Worm (Caenorhabditis elegans) whole organism, early embryonic: ENCODE measurements around the gene eas-1.

Experiments
- B0310.2 ChIP-seq: sonication (generic microtip); optimal IDR thresholded peaks from 2 replicates; lab custom pipeline; 2016; ENCODE audit warnings: mild to moderate bottlenecking, missing genetic modification characterization, missing compliant biosample characterization
- F13C5.2 ChIP-seq: sonication (generic microtip); optimal IDR thresholded peaks from 2 replicates; lab custom pipeline; 2017; ENCODE audit warnings: mild to moderate bottlenecking, missing genetic modification characterization, inconsistent platforms, missing compliant biosample characterization
- aly-1 ChIP-seq: sonication (generic microtip); optimal IDR thresholded peaks from 2 replicates; lab custom pipeline; 2016; ENCODE audit warnings: missing genetic modification characterization, missing compliant biosample characterization
- ama-1 ChIP-seq: fragments of 150-350 bp; optimal IDR thresholded peaks from 2 replicates; lab custom pipeline; 2014
- ceh-13 ChIP-seq: fragments of 200-800 bp; sonication (Bioruptor generic); optimal IDR thresholded peaks from 2 replicates; lab custom pipeline; 2018; ENCODE audit warnings: mild to moderate bottlenecking, missing genetic modification characterization, missing compliant biosample characterization
- ceh-36 ChIP-seq: sonication (generic microtip); optimal IDR thresholded peaks from 2 replicates; lab custom pipeline; 2016; ENCODE audit warnings: missing genetic modification characterization, inconsistent platforms, missing compliant biosample characterization
- ets-7 ChIP-seq: sonication (generic microtip); optimal IDR thresholded peaks from 2 replicates; lab custom pipeline; 2016; ENCODE audit warnings: missing genotype, missing genetic modification characterization, missing compliant biosample characterization
- flt-1 ChIP-seq: fragments of 200-800 bp; sonication (Bioruptor generic); IDR thresholded peaks from 2 replicates; pipeline ENCODE4 v1.3.6; 2022; ENCODE audit warnings: missing genetic modification characterization, missing compliant biosample characterization
- hmbx-1 ChIP-seq: sonication (generic microtip); optimal IDR thresholded peaks from 2 replicates; lab custom pipeline; 2016; ENCODE audit warnings: mild to moderate bottlenecking, missing genetic modification characterization, missing compliant biosample characterization
- hmg-4 ChIP-seq: fragments of 200-800 bp; sonication (Bioruptor generic); optimal IDR thresholded peaks from 2 replicates; lab custom pipeline; 2018; ENCODE audit warnings: mild to moderate bottlenecking, missing genetic modification characterization, missing compliant biosample characterization
- hnd-1 ChIP-seq: sonication (generic microtip); optimal IDR thresholded peaks from 2 replicates; lab custom pipeline; 2016; ENCODE audit warnings: missing genetic modification characterization, missing compliant biosample characterization
- pes-1 ChIP-seq: fragments of 200-800 bp; sonication (Bioruptor generic); IDR thresholded peaks from 2 replicates; pipeline ENCODE4 v1.3.6; 2022; ENCODE audit warnings: missing genetic modification reagents, missing genetic modification characterization, missing compliant biosample characterization
- scrt-1 ChIP-seq: fragments of 200-800 bp; sonication (Bioruptor generic); IDR thresholded peaks from 2 replicates; pipeline ENCODE4 v1.3.6; 2022; ENCODE audit warnings: missing genetic modification characterization, missing compliant biosample characterization
- sea-1 ChIP-seq: fragments of 200-800 bp; sonication (Bioruptor generic); conservative IDR thresholded peaks from 2 replicates; pipeline ENCODE4 v1.3.6; 2022; ENCODE audit warnings: missing genetic modification characterization, missing compliant biosample characterization
- tbx-11 ChIP-seq: fragments of 200-800 bp; sonication (Bioruptor generic); IDR thresholded peaks from 2 replicates; pipeline ENCODE4 v1.3.6; 2022; ENCODE audit warnings: missing genetic modification characterization, missing compliant biosample characterization
- tbx-37 ChIP-seq: fragments of 200-800 bp; sonication (Bioruptor generic); conservative IDR thresholded peaks from 2 replicates; pipeline ENCODE4 v1.3.6; 2022; ENCODE audit warnings: missing genetic modification reagents, missing genetic modification characterization, missing compliant biosample characterization
- tra-4 ChIP-seq: sonication (generic microtip); optimal IDR thresholded peaks from 2 replicates; lab custom pipeline; 2017; ENCODE audit warnings: missing genetic modification characterization, missing compliant biosample characterization

The eas-1 gene

DNA sequence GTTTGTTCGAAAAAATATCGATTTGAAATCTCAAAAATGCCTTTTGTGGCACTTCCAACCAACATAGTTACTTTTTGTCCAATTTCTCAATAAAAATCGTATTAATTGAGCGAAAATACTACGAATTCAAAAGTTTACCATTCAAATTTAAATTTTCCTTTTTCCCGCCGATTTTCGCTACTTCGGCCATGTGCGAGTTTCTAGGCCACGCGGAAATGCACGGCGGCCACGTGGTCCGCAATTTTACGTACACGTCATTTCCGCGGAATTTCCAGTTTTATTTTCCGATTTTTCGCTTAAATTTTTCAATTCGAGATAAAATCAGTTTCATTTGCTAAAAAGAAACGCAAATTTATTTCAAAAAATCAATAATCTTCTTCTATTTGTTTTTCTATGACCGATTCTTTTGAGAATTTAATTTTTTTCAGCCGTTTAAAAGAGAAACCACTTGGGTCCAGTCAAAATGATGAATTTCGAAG lies at the start of gene eas-1:
Gene eas-1, plus strand, starts transcription at position 429 of the 479 bp plus-strand sequence.
- TF ChIP-seq ceh-36 (tag; lab: Kevin White, UChicago) (no peak), ceh-13 (GFP tag; lab: Kevin White, UChicago) (no peak), aly-1 (tag; lab: Kevin White, UChicago) (no peak), hmg-4 (GFP tag; lab: Kevin White, UChicago) (peak; percentile 69), tbx-37 (GFP tag; lab: Robert Waterston, UW) (peak; percentile 92), F13C5.2 (tag; lab: Kevin White, UChicago) (peak; percentile 40), sea-1 (GFP tag; lab: Robert Waterston, UW) (no peak), ama-1 (lab: Kevin White, UChicago) (no peak), ets-7 (peak; percentile 49), pes-1 (GFP tag; lab: Robert Waterston, UW) (peak; percentile 71; the same call in 1 of the 2 replicates), hmbx-1 (tag; lab: Kevin White, UChicago) (no peak), B0310.2 (tag; lab: Kevin White, UChicago) (no peak), tra-4 (no peak), hnd-1 (tag; lab: Kevin White, UChicago) (no peak), tbx-11 (no peak), flt-1 (no peak), scrt-1 (GFP tag; lab: Robert Waterston, UW) (no peak)

DNA sequence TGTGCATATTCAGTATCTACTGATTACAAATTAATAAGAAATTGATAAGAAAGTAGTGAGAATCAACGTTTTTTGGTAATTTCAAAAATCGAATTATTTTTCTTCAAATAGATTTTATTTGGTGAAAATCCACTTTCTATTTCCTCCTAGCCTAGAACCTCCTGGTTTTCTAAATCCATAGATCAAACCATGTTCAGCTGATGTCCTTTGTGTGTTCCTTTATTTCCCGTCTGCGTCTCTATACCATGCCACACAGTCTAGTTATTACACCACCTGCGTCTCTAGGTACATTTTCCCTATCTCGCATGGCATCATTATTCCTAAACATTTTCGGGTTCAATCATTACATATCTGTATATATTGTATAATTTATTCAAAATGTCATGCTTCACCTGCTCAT lies 47.1 kb upstream of the eas-1 start, which contains the start of gene F10G7.5:
Gene F10G7.5, plus strand, starts transcription at position 286 of the 400 bp plus-strand sequence.
- no peak for TF ChIP-seq hmbx-1 (tag; lab: Kevin White, UChicago)
- TF ChIP-seq tra-4 = no peak
- no peak for TF ChIP-seq hnd-1 (tag; lab: Kevin White, UChicago)
- TF ChIP-seq scrt-1 (GFP tag; lab: Robert Waterston, UW) = no peak
- no peak for TF ChIP-seq F13C5.2 (tag; lab: Kevin White, UChicago)

DNA sequence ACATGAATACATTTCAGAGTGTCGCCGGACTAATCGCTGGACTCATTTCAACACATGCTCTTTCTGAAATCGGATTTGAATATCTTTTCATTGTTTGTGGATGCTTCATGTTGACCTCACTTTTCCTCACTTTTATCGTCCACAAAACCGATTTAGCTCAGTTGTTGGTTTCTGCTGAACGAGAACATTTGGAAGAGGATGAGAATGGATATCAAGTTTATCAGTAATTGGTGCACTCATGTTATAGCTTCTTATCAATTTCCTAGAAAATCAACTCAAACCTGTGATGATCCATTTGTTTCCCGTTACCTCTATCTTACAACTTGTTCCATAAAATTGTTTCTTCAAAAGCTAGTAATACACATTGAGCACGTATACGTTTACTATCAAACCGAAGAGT lies 44.2 kb upstream of the eas-1 start:
- no peak for TF ChIP-seq sea-1 (GFP tag; lab: Robert Waterston, UW)
- no peak for TF ChIP-seq tbx-11
- TF ChIP-seq ama-1 (lab: Kevin White, UChicago) = no peak
- TF ChIP-seq aly-1 (tag; lab: Kevin White, UChicago) = no peak
- no peak for TF ChIP-seq flt-1
- no peak for TF ChIP-seq F13C5.2 (tag; lab: Kevin White, UChicago)
- TF ChIP-seq scrt-1 (GFP tag; lab: Robert Waterston, UW) = no peak
- TF ChIP-seq hmbx-1 (tag; lab: Kevin White, UChicago) = no peak
- TF ChIP-seq hmg-4 (GFP tag; lab: Kevin White, UChicago) = no peak
- TF ChIP-seq tbx-37 (GFP tag; lab: Robert Waterston, UW) = no peak
- TF ChIP-seq ceh-13 (GFP tag; lab: Kevin White, UChicago) = no peak
- no peak for TF ChIP-seq B0310.2 (tag; lab: Kevin White, UChicago)
- no peak for TF ChIP-seq tra-4
- no peak for TF ChIP-seq hnd-1 (tag; lab: Kevin White, UChicago)
- no peak for TF ChIP-seq ceh-36 (tag; lab: Kevin White, UChicago)

DNA sequence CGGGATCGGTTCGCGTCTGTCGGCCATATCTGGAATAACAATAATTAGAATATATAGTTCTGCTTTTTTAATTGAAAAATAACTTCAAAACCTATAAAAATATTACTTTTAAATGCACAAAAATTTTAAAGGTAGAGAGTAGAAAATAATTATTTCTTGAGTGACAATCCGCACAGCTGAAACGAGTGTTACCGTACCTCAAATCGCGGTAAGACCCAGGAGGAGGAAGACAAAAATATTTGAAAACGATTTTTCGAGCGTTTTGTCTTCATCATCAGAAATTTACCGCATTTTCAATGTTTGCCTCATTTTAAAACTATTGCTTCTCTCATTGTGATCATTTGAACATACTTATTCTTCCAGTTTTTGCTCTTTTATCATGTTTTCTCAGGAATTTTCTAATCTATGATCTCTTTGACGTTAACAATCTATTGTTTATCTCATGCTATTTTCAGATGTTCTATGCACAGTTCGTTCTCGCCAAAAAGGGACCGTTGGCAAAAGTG lies 41.9 kb upstream of the eas-1 start, which contains the start of the genes rpn-5 and scc-1:
Gene rpn-5, minus strand, starts transcription at position 162 of the 506 bp plus-strand sequence.
Gene scc-1, plus strand, starts transcription at position 456 of the 506 bp plus-strand sequence.
- TF ChIP-seq tbx-37 (GFP tag; lab: Robert Waterston, UW) (no peak), hnd-1 (tag; lab: Kevin White, UChicago) (no peak), F13C5.2 (tag; lab: Kevin White, UChicago) (no peak), hmg-4 (GFP tag; lab: Kevin White, UChicago) (no peak), flt-1 (no peak)

DNA sequence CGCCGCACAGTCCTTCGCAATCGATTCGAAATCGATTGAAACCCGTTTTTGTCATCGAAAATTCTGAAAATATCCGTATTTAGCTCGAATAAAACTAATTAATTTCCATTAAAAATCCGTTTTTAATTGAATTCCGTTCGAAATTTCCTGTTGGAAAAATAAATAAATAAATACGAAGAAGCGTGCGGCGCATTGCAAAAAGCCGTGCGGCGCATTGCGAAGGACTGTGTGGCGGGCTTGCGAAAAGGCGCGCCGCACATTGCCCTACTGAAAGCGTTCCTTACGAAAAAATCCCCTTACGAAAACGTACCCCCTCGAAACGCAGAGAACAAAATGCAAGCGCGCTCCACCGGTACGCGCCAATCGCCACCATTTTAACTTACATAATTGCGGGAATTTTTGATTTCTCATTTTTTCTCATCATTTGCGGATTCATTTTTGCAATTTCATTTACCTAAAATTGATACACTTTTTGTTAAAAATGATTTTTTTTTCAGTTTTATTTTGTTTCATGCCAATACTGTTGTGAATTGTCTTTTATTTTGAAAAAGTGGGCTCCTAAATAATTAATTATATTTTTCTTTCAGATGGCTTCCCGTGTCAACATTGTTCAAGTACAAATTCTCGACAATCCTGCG lies 38.6 kb upstream of the eas-1 start, which contains the start of gene unc-85:
Gene unc-85, plus strand, starts transcription at position 588 of the 638 bp plus-strand sequence.
- peak; percentile 25 for TF ChIP-seq hnd-1 (tag; lab: Kevin White, UChicago)
- TF ChIP-seq B0310.2 (tag; lab: Kevin White, UChicago) = peak; percentile 18
- TF ChIP-seq pes-1 (GFP tag; lab: Robert Waterston, UW) = peak; percentile 79
- peak; percentile 68 for TF ChIP-seq tbx-11
- TF ChIP-seq sea-1 (GFP tag; lab: Robert Waterston, UW) = peak; percentile 65; the same call in 1 of the 2 replicates
- peak; percentile 45; the same call in 1 of the 2 replicates for TF ChIP-seq tbx-37 (GFP tag; lab: Robert Waterston, UW)
- peak; percentile 44 for TF ChIP-seq aly-1 (tag; lab: Kevin White, UChicago)
- TF ChIP-seq scrt-1 (GFP tag; lab: Robert Waterston, UW) = peak; percentile 71
- TF ChIP-seq flt-1 = peak; percentile 63
- TF ChIP-seq ets-7 = peak; percentile 58
- peak; percentile 78 for TF ChIP-seq hmg-4 (GFP tag; lab: Kevin White, UChicago)
- TF ChIP-seq F13C5.2 (tag; lab: Kevin White, UChicago) = peak; percentile 81

DNA sequence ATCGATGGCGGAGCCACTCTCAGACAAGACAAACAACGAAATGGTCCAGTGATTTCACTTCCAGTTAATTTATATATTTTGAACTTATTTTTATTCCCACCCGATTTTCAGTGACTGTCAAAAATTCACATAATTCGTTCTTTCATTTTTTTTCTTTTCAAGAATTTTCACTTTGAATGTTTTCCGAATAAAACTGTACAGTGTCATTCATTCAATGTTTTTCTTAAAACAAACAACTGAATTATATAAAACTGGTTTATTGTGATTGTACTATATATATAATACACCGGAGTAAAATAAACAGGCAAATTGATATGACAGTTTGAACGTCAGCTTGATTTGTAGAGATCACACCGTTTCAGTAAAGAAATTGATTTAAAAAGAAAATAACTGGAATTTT lies 37.2 kb upstream of the eas-1 start:
- no peak for TF ChIP-seq tra-4
- TF ChIP-seq ceh-36 (tag; lab: Kevin White, UChicago) = no peak
- no peak for TF ChIP-seq tbx-11
- no peak for TF ChIP-seq ceh-13 (GFP tag; lab: Kevin White, UChicago)
- TF ChIP-seq aly-1 (tag; lab: Kevin White, UChicago) = no peak
- TF ChIP-seq tbx-37 (GFP tag; lab: Robert Waterston, UW) = no peak
- TF ChIP-seq ama-1 (lab: Kevin White, UChicago) = no peak
- no peak for TF ChIP-seq flt-1
- no peak for TF ChIP-seq ets-7
- TF ChIP-seq B0310.2 (tag; lab: Kevin White, UChicago) = no peak
- no peak for TF ChIP-seq hnd-1 (tag; lab: Kevin White, UChicago)
- no peak for TF ChIP-seq hmbx-1 (tag; lab: Kevin White, UChicago)
- no peak for TF ChIP-seq sea-1 (GFP tag; lab: Robert Waterston, UW)
- no peak for TF ChIP-seq scrt-1 (GFP tag; lab: Robert Waterston, UW)
- TF ChIP-seq F13C5.2 (tag; lab: Kevin White, UChicago) = no peak
- TF ChIP-seq hmg-4 (GFP tag; lab: Kevin White, UChicago) = no peak
- no peak for TF ChIP-seq pes-1 (GFP tag; lab: Robert Waterston, UW)
